Fruit fly (Drosophila melanogaster): Measurements from ENCODE around the gene Dfd.

DNA sequence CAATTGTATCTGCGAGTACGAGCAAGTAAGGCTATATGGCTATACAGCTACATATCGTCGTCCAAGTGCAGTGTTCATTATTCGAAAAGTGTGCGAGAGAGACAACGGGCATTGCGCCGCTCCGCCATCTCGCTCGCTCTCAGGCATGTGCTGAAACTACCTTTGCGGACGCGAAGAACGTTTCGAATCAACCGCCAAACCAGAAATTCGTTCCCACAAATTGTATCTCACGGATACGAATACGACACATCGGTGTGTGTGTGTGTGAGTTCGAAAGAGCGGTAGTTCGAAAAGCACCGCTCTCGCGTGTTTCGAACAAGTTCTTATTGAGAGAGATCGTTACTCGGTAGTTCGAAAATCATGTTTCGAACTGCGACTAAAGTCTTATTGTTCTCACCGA is 57.0 kb downstream of the Dfd start:
- TF ChIP-seq lola (GFP tag; optimal IDR thresholded peaks at IDR 0.05) (no peak), Hr78 (GFP tag; optimal IDR thresholded peaks at IDR 0.05) (no peak)

Measured in whole organism, wandering third instar larva.